Worm (Caenorhabditis elegans) whole organism, L2 larva: ENCODE results near the gene irld-4.

ENCODE experiments used
- ama-1 ChIP-seq: fragments of 150-350 bp; optimal IDR thresholded peaks from 2 replicates; lab custom pipeline; 2018; ENCODE audit warnings: inconsistent platforms
- elt-3 ChIP-seq: sonication (generic microtip); optimal IDR thresholded peaks from 2 replicates; lab custom pipeline; 2017; ENCODE audit warnings: missing biosample characterization, missing genetic modification characterization
- lsy-2 ChIP-seq, 2 experiments: fragments of 150-350 bp in 1 of 2; sonication (generic microtip) in 1 of 2; optimal IDR thresholded peaks; 2 replicates each; lab custom pipeline; 2014 to 2017; ENCODE audit warnings: missing biosample characterization in 2 of 2, missing genetic modification characterization in 2 of 2
- nhr-10 ChIP-seq: sonication (generic microtip); optimal IDR thresholded peaks from 2 replicates; lab custom pipeline; 2017; ENCODE audit warnings: missing biosample characterization, missing genetic modification characterization
- nhr-11 ChIP-seq: fragments of 150-350 bp; optimal IDR thresholded peaks from 2 replicates; lab custom pipeline; 2014; ENCODE audit warnings: missing biosample characterization, missing genetic modification characterization
- unc-39 ChIP-seq: fragments of 150-350 bp; optimal IDR thresholded peaks from 2 replicates; lab custom pipeline; 2014; ENCODE audit warnings: missing biosample characterization, missing genetic modification characterization
- zag-1 ChIP-seq: fragments of 150-350 bp; optimal IDR thresholded peaks from 2 replicates; lab custom pipeline; 2014; ENCODE audit warnings: missing biosample characterization, missing genetic modification characterization

ce11 chrIV:14599321-14599720 lies 33.6 kb upstream of the irld-4 start:
- TF ChIP-seq zag-1 (tag; lab: Kevin White, UChicago), result no peak
- no peak for TF ChIP-seq ama-1 (lab: Kevin White, UChicago)
- no peak for TF ChIP-seq unc-39 (tag; lab: Kevin White, UChicago)
- TF ChIP-seq elt-3 (tag; lab: Kevin White, UChicago), result no peak
- TF ChIP-seq lsy-2 (tag; optimal IDR thresholded peaks at IDR 0.05; lab: Kevin White, UChicago), result no peak
- no peak for TF ChIP-seq nhr-11 (tag; lab: Kevin White, UChicago)
- TF ChIP-seq nhr-10 (tag; lab: Kevin White, UChicago), result no peak
